Fruit fly (Drosophila melanogaster): ENCODE results near the gene mxt.

mxt gene

DNA sequence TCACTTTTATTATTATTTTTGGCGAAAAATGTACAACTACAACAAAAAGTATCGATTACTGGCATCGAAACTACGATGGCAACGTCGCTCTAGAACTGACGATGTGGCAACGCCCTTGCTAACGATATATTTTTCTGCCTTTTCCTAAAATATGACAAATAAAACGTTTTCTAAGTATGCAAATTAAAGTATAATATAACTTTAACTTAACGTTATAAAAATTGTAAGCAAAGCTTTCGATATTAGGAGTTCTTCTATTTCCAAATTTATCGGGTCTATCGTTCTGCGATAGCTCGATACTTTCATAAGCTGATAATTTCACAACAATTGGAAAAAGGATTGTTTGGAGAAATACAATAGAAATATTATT lies 35.9 kb upstream of the mxt start, which contains the start of the genes Cf2 and CG3008:
Gene Cf2 (minus strand): TSS at position 85 of the 370 bp plus-strand sequence.
Gene CG3008 (plus strand): TSS at position 276 of the 370 bp plus-strand sequence.
- TF ChIP-seq EcR (GFP tag; optimal IDR thresholded peaks at IDR 0.05) (no peak), CG8159 (tag; optimal IDR thresholded peaks at IDR 0.05) (peak; percentile 33), CG32121 (GFP tag; IDR thresholded peaks at IDR 0.05) (no peak; the same call in 1 of the 2 replicates)

DNA sequence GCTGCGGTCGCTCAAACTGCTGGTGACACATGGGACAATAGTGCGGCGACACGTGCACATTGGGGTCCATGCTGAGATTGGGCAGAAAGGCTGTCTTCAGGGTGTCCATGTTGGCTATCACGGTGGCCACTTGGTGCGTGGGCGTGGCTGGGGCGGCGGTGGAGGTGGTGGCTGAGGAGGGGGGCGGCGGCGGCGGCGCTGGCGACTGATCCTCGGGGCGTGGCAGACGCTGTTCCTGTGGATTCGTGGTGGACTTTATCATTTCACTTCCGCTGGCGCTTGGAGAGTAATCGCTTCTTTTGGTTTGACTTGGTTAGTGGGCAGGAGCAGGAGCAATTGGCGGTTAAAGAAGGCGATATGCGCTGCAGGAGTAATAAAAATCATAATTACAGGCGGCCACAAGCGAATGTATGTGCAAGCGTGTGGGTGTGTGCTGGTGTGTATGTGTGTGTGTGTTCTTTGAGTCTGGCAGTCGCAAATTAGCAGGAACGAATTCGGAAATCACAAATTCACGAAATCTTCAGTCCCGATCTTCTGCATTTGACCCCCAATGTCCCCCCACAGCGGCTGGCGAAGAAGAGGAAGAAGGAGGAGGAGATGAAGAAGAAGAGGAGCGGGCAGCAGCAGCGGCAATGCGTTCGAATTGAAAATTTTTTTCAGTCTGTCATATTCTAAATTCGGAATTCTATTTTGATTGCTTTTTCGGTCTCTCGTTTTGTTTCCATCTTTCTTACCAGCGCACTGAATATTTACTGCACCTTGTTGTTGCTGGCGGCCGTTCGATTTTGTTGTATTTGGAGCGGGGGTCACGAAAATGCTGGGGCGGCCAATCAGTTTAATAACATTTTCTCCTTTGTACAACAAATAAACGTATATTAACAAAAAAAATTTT lies 35.3 kb upstream of the mxt start:
- TF ChIP-seq CG34367 (tag; optimal IDR thresholded peaks at IDR 0.05) = no peak
- TF ChIP-seq CG4496 (GFP tag; IDR thresholded peaks at IDR 0.05) = no peak
- TF ChIP-seq gl (tag; optimal IDR thresholded peaks at IDR 0.05) = peak; percentile 7
- no peak for TF ChIP-seq CG8301 (tag; optimal IDR thresholded peaks at IDR 0.05)
- TF ChIP-seq Ets98B (GFP tag; IDR thresholded peaks at IDR 0.05) = 0 out of 2 replicates have a peak, but pooled peaks have one; percentile 33
- no peak for TF ChIP-seq Snoo (tag; optimal IDR thresholded peaks at IDR 0.05)

DNA sequence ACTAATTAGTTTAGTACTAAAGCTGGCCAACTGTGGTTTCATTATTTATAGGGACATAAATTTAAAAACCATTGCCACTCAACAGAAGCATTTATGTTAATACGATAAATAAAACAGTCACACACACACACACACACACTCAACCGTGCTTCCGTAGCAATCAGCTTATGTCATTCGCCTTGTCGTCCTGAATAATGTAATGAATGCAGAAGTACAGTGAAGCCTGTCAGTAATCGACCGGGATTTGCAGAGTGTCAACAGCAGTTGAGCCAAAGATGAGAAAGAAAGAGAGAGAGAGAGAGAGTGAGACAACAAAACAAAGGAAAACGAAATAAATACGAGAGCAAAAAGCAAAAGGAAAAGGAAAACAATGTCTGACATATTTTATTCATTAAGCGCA lies 21.3 kb upstream of the mxt start:
- TF ChIP-seq CG10348 (GFP tag; IDR thresholded peaks at IDR 0.05) = no peak
- no peak for TF ChIP-seq Pif1B (GFP tag; optimal IDR thresholded peaks at IDR 0.05)
- no peak for TF ChIP-seq CG9948 (tag; optimal IDR thresholded peaks at IDR 0.05)
- no peak for TF ChIP-seq CG12605 (GFP tag; IDR thresholded peaks at IDR 0.05)
- no peak for TF ChIP-seq CG4496 (GFP tag; IDR thresholded peaks at IDR 0.05)
- no peak for TF ChIP-seq CG14655 (GFP tag; optimal IDR thresholded peaks at IDR 0.05)
- no peak for TF ChIP-seq fd96Ca (GFP tag; IDR thresholded peaks at IDR 0.05)
- TF ChIP-seq CG15710 (tag; optimal IDR thresholded peaks at IDR 0.05) = no peak
- TF ChIP-seq Pif1A (GFP tag; optimal IDR thresholded peaks at IDR 0.05) = no peak
- no peak for TF ChIP-seq CG8301 (tag; optimal IDR thresholded peaks at IDR 0.05)
- no peak for TF ChIP-seq gl (tag; optimal IDR thresholded peaks at IDR 0.05)
- no peak for TF ChIP-seq CG34367 (tag; optimal IDR thresholded peaks at IDR 0.05)
- TF ChIP-seq CG17806 (tag; optimal IDR thresholded peaks at IDR 0.05) = no peak

DNA sequence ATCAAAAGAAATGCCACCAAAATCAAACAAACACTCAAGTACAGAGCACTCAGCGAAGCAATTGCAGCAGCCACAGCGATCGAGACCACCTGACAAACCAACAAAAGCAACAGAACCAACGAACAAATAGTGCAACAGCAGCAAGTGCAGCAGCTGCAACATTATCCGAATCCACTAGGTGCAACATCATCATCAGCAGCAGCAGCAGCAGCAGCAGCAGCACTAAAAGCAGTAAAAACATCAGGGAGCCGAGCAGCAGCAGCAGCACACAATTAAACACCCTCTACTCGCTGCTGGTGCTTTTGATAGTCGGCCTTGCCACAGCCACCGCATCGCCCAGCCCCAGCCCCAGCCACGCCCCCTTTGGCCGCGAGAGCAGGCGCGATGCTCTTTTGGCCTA lies 18.3 kb upstream of the mxt start:
- TF ChIP-seq CG14655 (GFP tag; optimal IDR thresholded peaks at IDR 0.05) (no peak), Ets98B (GFP tag; IDR thresholded peaks at IDR 0.05) (no peak), Pif1A (GFP tag; optimal IDR thresholded peaks at IDR 0.05) (no peak), EcR (GFP tag; optimal IDR thresholded peaks at IDR 0.05) (no peak), D1 (tag; optimal IDR thresholded peaks at IDR 0.05) (no peak), CG17806 (tag; optimal IDR thresholded peaks at IDR 0.05) (no peak), Snoo (tag; optimal IDR thresholded peaks at IDR 0.05) (no peak), CG13204 (GFP tag; optimal IDR thresholded peaks at IDR 0.05) (no peak), CG4496 (GFP tag; IDR thresholded peaks at IDR 0.05) (no peak), rn (GFP tag; IDR thresholded peaks at IDR 0.05) (no peak), CG9948 (tag; optimal IDR thresholded peaks at IDR 0.05) (no peak), fd96Ca (GFP tag; IDR thresholded peaks at IDR 0.05) (no peak), Pif1B (GFP tag; optimal IDR thresholded peaks at IDR 0.05) (no peak), gl (tag; optimal IDR thresholded peaks at IDR 0.05) (no peak), CG8159 (tag; optimal IDR thresholded peaks at IDR 0.05) (no peak), CG10348 (GFP tag; IDR thresholded peaks at IDR 0.05) (no peak)

DNA sequence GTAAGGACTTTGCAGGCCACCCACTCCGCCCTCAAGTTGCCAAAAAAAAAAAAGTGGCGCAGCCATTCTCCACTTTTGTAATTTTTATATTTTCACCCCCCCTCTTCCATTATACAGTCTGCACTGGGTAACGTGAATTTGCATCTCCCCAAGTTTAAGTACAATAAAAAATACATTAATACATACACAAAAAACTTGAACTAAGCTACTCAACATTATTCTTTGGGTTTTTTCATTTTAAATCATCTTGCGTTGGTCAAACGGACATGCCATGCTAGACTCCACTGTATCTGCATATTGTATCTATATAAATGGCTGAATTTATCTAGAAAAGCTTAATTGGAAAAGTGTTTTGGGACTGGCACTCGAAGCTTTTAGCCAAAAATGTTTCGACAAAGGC lies 14.4 kb upstream of the mxt start:
- TF ChIP-seq Ets98B (GFP tag; IDR thresholded peaks at IDR 0.05) = 0 out of 2 replicates have a peak, but pooled peaks have one; percentile 12
- TF ChIP-seq Pif1B (GFP tag; optimal IDR thresholded peaks at IDR 0.05) = no peak

DNA sequence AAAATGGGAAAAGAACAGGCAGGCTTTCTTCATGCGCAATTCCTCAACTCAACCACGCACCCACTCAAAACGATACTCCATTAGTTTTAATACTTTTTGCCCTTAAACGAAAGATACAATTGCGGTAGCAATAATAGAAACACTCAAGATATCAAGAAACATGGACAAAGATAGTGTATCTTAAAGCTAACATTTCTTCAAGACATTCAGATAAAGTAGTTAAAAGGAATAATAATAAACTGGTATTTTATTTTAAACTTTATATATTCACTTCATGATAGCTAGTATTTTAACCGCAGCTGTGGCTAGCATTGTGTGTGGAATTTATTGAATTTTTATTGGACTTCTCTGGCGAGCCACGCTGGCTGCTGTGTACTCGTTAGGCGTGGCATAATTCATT lies 9.0 kb upstream of the mxt start:
- TF ChIP-seq Ets98B (GFP tag; IDR thresholded peaks at IDR 0.05) (no peak), Pif1B (GFP tag; optimal IDR thresholded peaks at IDR 0.05) (no peak), EcR (GFP tag; optimal IDR thresholded peaks at IDR 0.05) (no peak), CG14655 (GFP tag; optimal IDR thresholded peaks at IDR 0.05) (peak; percentile 19), rn (GFP tag; IDR thresholded peaks at IDR 0.05) (no peak), CG9948 (tag; optimal IDR thresholded peaks at IDR 0.05) (peak; percentile 49), CG10348 (GFP tag; IDR thresholded peaks at IDR 0.05) (no peak), CG15710 (tag; optimal IDR thresholded peaks at IDR 0.05) (peak; percentile 15), CG8301 (tag; optimal IDR thresholded peaks at IDR 0.05) (no peak), CG13204 (GFP tag; optimal IDR thresholded peaks at IDR 0.05) (no peak), CG12605 (GFP tag; IDR thresholded peaks at IDR 0.05) (no peak), Pif1A (GFP tag; optimal IDR thresholded peaks at IDR 0.05) (no peak), gl (tag; optimal IDR thresholded peaks at IDR 0.05) (no peak), fd96Ca (GFP tag; IDR thresholded peaks at IDR 0.05) (no peak), CG34367 (tag; optimal IDR thresholded peaks at IDR 0.05) (no peak), CG32121 (GFP tag; IDR thresholded peaks at IDR 0.05) (no peak), CG8159 (tag; optimal IDR thresholded peaks at IDR 0.05) (peak; percentile 60), Snoo (tag; optimal IDR thresholded peaks at IDR 0.05) (no peak), D1 (tag; optimal IDR thresholded peaks at IDR 0.05) (no peak), CG17806 (tag; optimal IDR thresholded peaks at IDR 0.05) (peak; percentile 34), CG4496 (GFP tag; IDR thresholded peaks at IDR 0.05) (no peak; the same call in 2 of the 3 replicates)

Measured in whole organism, pupa.